Worm (Caenorhabditis elegans): Measurements from ENCODE around the gene M04G7.2.

Gene M04G7.2

DNA sequence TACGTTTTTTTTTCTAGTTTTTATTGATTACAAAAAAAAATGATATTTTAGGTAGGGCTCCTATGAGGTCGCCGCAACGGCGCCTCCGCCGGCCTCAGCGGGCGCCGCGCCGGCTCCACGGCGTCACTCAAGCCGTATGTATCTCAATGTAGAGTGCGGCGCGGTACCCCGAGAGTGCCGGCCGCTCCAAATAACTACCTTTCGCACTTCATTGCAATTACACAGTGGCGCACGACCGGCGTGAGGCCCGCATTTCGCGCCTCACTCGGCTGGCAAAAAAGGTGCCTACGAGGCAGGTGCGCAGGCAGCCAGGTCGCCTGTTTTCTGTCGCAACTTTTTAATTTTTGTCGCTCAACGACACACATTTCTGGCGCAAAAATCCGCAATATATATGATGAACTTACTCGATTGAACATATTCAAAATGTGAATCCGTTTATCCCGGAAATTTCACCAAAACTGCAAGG lies at the start of gene M04G7.2:
Gene M04G7.2, minus strand, starts transcription at position 416 of the 466 bp plus-strand sequence.
- TF ChIP-seq hmbx-1 (tag; optimal IDR thresholded peaks at IDR 0.05) (no peak), B0310.2 (tag; optimal IDR thresholded peaks at IDR 0.05) (no peak), tbx-11 (GFP tag; IDR thresholded peaks at IDR 0.05) (no peak), ama-1 (optimal IDR thresholded peaks at IDR 0.05) (no peak), aly-1 (tag; optimal IDR thresholded peaks at IDR 0.05) (no peak), hmg-4 (GFP tag; optimal IDR thresholded peaks at IDR 0.05) (no peak), pes-1 (GFP tag; IDR thresholded peaks at IDR 0.05) (no peak), sea-1 (GFP tag; conservative IDR thresholded peaks at IDR 0.05) (no peak), tra-4 (tag; optimal IDR thresholded peaks at IDR 0.05) (no peak), ets-7 (tag; optimal IDR thresholded peaks at IDR 0.05) (no peak), flt-1 (GFP tag; IDR thresholded peaks at IDR 0.05) (no peak)

DNA sequence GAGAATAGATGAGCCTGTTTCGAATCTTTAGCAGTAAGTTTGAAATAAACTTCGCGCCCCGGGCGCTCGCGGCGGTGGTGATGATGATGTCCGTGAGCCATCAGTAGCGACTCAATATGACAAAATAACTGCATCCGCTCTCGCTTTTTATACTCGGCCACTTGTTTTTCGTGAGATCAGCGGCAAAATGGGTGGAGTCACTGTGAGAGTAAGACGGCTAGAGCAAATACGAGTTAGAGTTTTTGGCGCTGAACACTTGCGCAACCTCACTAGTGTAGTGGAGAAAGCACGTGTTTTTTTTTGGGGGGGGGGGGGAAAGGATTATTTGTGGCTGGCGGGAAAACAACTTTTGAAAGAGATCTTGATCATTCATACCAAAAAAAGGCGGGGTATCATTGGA lies 45.6 kb upstream of the M04G7.2 start, which contains the start of gene W03G1.5:
Gene W03G1.5, minus strand, starts transcription at position 101 of the 400 bp plus-strand sequence.
- TF ChIP-seq hmg-4 (GFP tag; optimal IDR thresholded peaks at IDR 0.05) (no peak), ceh-36 (tag; optimal IDR thresholded peaks at IDR 0.05) (peak; percentile 25), ets-7 (tag; optimal IDR thresholded peaks at IDR 0.05) (no peak), F13C5.2 (tag; optimal IDR thresholded peaks at IDR 0.05) (no peak)

ce11 chrIV:504495-504894 lies 43.7 kb upstream of the M04G7.2 start:
- TF ChIP-seq tbx-37 (GFP tag; conservative IDR thresholded peaks at IDR 0.05) (no peak), pes-1 (GFP tag; IDR thresholded peaks at IDR 0.05) (no peak), hnd-1 (tag; optimal IDR thresholded peaks at IDR 0.05) (no peak), hmg-4 (GFP tag; optimal IDR thresholded peaks at IDR 0.05) (no peak)

DNA sequence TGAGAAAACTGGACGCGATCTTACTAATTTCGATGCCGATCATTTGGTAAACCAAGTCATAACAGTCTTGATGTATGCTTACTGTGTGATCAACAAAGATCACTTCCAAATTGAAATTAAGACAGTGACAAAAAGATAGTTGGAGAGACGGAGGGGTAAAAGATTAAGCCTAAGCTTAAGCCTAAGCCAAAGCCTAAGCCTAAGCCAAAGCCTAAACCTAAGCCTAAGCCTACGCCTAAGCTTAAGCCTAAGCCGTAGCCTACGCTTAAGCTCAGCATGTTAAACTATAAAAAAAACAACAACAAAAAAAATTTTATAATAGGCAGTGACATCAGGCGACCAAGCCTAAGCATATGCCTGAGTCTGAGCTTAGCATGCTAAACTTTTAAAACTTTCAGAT lies 36.3 kb upstream of the M04G7.2 start:
- TF ChIP-seq aly-1 (tag; optimal IDR thresholded peaks at IDR 0.05) (no peak), ceh-36 (tag; optimal IDR thresholded peaks at IDR 0.05) (peak; percentile 48)

DNA sequence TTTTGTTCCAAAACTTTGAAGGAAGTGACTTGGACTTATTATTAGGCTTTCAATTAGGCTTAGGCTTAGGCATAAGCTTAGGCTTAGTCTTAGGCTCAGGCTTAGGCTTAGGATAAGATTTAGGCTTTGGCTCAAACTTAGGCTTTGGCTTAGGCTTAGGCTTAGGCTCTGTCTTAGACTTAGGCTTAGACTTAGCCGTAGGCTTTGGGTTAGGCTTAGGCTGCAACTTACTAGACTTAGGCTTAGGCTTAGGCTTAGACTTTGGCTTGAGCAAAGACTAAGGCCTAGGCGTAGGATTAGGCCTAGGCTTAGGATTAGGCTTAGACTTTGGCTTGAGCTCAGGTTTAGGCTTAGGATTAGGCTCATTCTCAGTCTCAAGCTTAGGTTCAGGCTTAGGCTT lies 23.9 kb upstream of the M04G7.2 start:
- TF ChIP-seq ceh-36 (tag; optimal IDR thresholded peaks at IDR 0.05) (peak; percentile 58), F13C5.2 (tag; optimal IDR thresholded peaks at IDR 0.05) (no peak), scrt-1 (GFP tag; IDR thresholded peaks at IDR 0.05) (no peak), tra-4 (tag; optimal IDR thresholded peaks at IDR 0.05) (no peak)

DNA sequence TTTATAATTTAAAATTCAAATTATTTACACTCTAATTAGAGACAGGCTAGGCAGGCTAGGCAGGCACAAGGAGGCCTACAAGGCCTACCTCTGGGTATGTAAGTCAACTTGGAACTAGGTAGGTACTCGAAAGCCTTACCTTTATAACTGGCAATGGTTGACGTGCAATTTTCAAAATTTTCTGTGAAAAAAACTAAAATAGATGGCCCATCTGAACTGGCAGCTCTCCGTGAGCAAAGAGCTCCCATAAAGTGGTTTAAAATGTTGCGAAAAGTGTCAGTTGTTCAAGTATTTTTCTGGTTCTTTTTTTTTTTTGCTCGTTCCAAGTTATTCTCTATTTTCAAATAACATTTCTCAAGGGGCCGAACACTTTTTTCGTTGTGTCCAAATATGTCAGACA lies 23.2 kb upstream of the M04G7.2 start:
- no peak for TF ChIP-seq pes-1 (GFP tag; IDR thresholded peaks at IDR 0.05)
- no peak for TF ChIP-seq aly-1 (tag; optimal IDR thresholded peaks at IDR 0.05)
- TF ChIP-seq hmbx-1 (tag; optimal IDR thresholded peaks at IDR 0.05): no peak
- no peak for TF ChIP-seq scrt-1 (GFP tag; IDR thresholded peaks at IDR 0.05)
- no peak for TF ChIP-seq F13C5.2 (tag; optimal IDR thresholded peaks at IDR 0.05)
- TF ChIP-seq ceh-13 (GFP tag; optimal IDR thresholded peaks at IDR 0.05): no peak
- no peak for TF ChIP-seq tra-4 (tag; optimal IDR thresholded peaks at IDR 0.05)
- no peak for TF ChIP-seq tbx-37 (GFP tag; conservative IDR thresholded peaks at IDR 0.05)
- TF ChIP-seq ama-1 (optimal IDR thresholded peaks at IDR 0.05): no peak
- TF ChIP-seq sea-1 (GFP tag; conservative IDR thresholded peaks at IDR 0.05): no peak
- TF ChIP-seq flt-1 (GFP tag; IDR thresholded peaks at IDR 0.05): no peak
- TF ChIP-seq ets-7 (tag; optimal IDR thresholded peaks at IDR 0.05): no peak
- no peak for TF ChIP-seq ceh-36 (tag; optimal IDR thresholded peaks at IDR 0.05)
- TF ChIP-seq B0310.2 (tag; optimal IDR thresholded peaks at IDR 0.05): no peak
- TF ChIP-seq tbx-11 (GFP tag; IDR thresholded peaks at IDR 0.05): no peak
- TF ChIP-seq hmg-4 (GFP tag; optimal IDR thresholded peaks at IDR 0.05): no peak
- TF ChIP-seq hnd-1 (tag; optimal IDR thresholded peaks at IDR 0.05): no peak

DNA sequence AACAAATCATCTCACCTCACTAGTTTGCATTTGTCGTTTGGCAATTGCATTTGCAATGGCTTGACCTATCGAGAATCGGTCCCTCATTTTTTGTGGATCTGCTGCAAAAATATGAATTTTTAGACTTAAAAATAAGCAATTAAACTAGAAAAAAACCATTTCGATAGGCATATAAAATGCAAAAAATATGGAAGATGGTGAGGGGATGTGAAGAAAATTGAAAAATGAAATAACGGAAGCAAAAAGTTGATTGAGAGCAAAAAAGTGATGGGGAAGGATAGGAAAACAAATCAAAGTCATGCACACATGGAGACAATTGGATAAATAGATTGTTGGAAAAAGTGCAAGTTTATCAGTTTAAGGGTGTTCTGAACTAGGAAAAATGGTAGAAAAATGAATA lies 20.2 kb upstream of the M04G7.2 start, which contains the start of gene npr-37:
Gene npr-37, minus strand, starts transcription at position 101 of the 400 bp plus-strand sequence.
- TF ChIP-seq hmg-4 (GFP tag; optimal IDR thresholded peaks at IDR 0.05): no peak
- TF ChIP-seq ceh-36 (tag; optimal IDR thresholded peaks at IDR 0.05): no peak
- TF ChIP-seq hnd-1 (tag; optimal IDR thresholded peaks at IDR 0.05): no peak
- no peak for TF ChIP-seq ceh-13 (GFP tag; optimal IDR thresholded peaks at IDR 0.05)
- no peak for TF ChIP-seq tra-4 (tag; optimal IDR thresholded peaks at IDR 0.05)
- TF ChIP-seq tbx-11 (GFP tag; IDR thresholded peaks at IDR 0.05): no peak
- no peak for TF ChIP-seq ama-1 (optimal IDR thresholded peaks at IDR 0.05)
- TF ChIP-seq sea-1 (GFP tag; conservative IDR thresholded peaks at IDR 0.05): no peak
- no peak for TF ChIP-seq scrt-1 (GFP tag; IDR thresholded peaks at IDR 0.05)
- no peak for TF ChIP-seq hmbx-1 (tag; optimal IDR thresholded peaks at IDR 0.05)
- TF ChIP-seq tbx-37 (GFP tag; conservative IDR thresholded peaks at IDR 0.05): no peak
- TF ChIP-seq F13C5.2 (tag; optimal IDR thresholded peaks at IDR 0.05): no peak

- TF ChIP-seq sea-1 (GFP tag; conservative IDR thresholded peaks at IDR 0.05): no peak
- TF ChIP-seq flt-1 (GFP tag; IDR thresholded peaks at IDR 0.05): no peak
- no peak for TF ChIP-seq ceh-13 (GFP tag; optimal IDR thresholded peaks at IDR 0.05)
- no peak for TF ChIP-seq F13C5.2 (tag; optimal IDR thresholded peaks at IDR 0.05)
- no peak for TF ChIP-seq hmbx-1 (tag; optimal IDR thresholded peaks at IDR 0.05)
- TF ChIP-seq tbx-11 (GFP tag; IDR thresholded peaks at IDR 0.05): no peak
- TF ChIP-seq tra-4 (tag; optimal IDR thresholded peaks at IDR 0.05): no peak
- no peak for TF ChIP-seq B0310.2 (tag; optimal IDR thresholded peaks at IDR 0.05)
- TF ChIP-seq hnd-1 (tag; optimal IDR thresholded peaks at IDR 0.05): no peak
- no peak for TF ChIP-seq pes-1 (GFP tag; IDR thresholded peaks at IDR 0.05)
- TF ChIP-seq ets-7 (tag; optimal IDR thresholded peaks at IDR 0.05): no peak
- TF ChIP-seq ama-1 (optimal IDR thresholded peaks at IDR 0.05): no peak
- no peak for TF ChIP-seq tbx-37 (GFP tag; conservative IDR thresholded peaks at IDR 0.05)
- TF ChIP-seq hmg-4 (GFP tag; optimal IDR thresholded peaks at IDR 0.05): no peak
- no peak for TF ChIP-seq ceh-36 (tag; optimal IDR thresholded peaks at IDR 0.05)
- no peak for TF ChIP-seq aly-1 (tag; optimal IDR thresholded peaks at IDR 0.05)
- TF ChIP-seq scrt-1 (GFP tag; IDR thresholded peaks at IDR 0.05): no peak
Measured at ce11 chrIV:468307-468706, 7.5 kb upstream of the M04G7.2 start.

Data from whole organism, early embryonic.